Fruit fly (Drosophila melanogaster): ENCODE results near the gene elgi.

dm6 chr3L:15978224-15978623 lies 21.9 kb downstream of the elgi start, which contains the start of gene CG17028:
- no peak for TF ChIP-seq fru (GFP tag; optimal IDR thresholded peaks at IDR 0.05)
- TF ChIP-seq CrebA (GFP tag; optimal IDR thresholded peaks at IDR 0.05; ENCODE audit: borderline replicate concordance) = no peak
- no peak for TF ChIP-seq lola (GFP tag; optimal IDR thresholded peaks at IDR 0.05)
- no peak for TF ChIP-seq usp (GFP tag; optimal IDR thresholded peaks at IDR 0.05)
- no peak for TF ChIP-seq psq (GFP tag; optimal IDR thresholded peaks at IDR 0.05)
- TF ChIP-seq tai (GFP tag; optimal IDR thresholded peaks at IDR 0.05) = no peak
- no peak for TF ChIP-seq Dif (GFP tag; optimal IDR thresholded peaks at IDR 0.05; ENCODE audit: partially characterized antibody)

Data from whole organism, wandering third instar larva.